Worm (Caenorhabditis elegans) whole organism, L2 larva: Measurements from ENCODE around the gene C23H4.6.

ENCODE experiments used
- F13H6.1 ChIP-seq: sonication (generic microtip); optimal IDR thresholded peaks from 2 replicates; lab custom pipeline; 2016; ENCODE audit warnings: missing genetic modification characterization, missing compliant biosample characterization
- R02D3.7 ChIP-seq: fragments of 150-350 bp; optimal IDR thresholded peaks from 2 replicates; lab custom pipeline; 2014; ENCODE audit warnings: missing biosample characterization, missing genetic modification characterization
- ZK546.5 ChIP-seq: sonication (generic microtip); optimal IDR thresholded peaks from 2 replicates; lab custom pipeline; 2017; ENCODE audit warnings: missing biosample characterization, missing genetic modification characterization
- alr-1 ChIP-seq: fragments of 150-350 bp; optimal IDR thresholded peaks from 2 replicates; lab custom pipeline; 2014; ENCODE audit warnings: missing biosample characterization, missing genetic modification characterization
- ama-1 ChIP-seq: fragments of 150-350 bp; optimal IDR thresholded peaks from 2 replicates; lab custom pipeline; 2018; ENCODE audit warnings: inconsistent platforms
- lin-39 ChIP-seq: fragments of 150-350 bp; optimal IDR thresholded peaks from 2 replicates; lab custom pipeline; 2014; ENCODE audit warnings: missing biosample characterization, missing genetic modification reagents, missing genetic modification characterization
- lsy-2 ChIP-seq, 2 experiments: fragments of 150-350 bp in 1 of 2; sonication (generic microtip) in 1 of 2; optimal IDR thresholded peaks; 2 replicates each; lab custom pipeline; 2014 to 2017; ENCODE audit warnings: missing biosample characterization in 2 of 2, missing genetic modification characterization in 2 of 2
- nhr-10 ChIP-seq: sonication (generic microtip); optimal IDR thresholded peaks from 2 replicates; lab custom pipeline; 2017; ENCODE audit warnings: missing biosample characterization, missing genetic modification characterization
- sma-9 ChIP-seq, 2 experiments: fragments of 150-350 bp in 1 of 2; sonication (generic microtip) in 1 of 2; optimal IDR thresholded peaks; 2 replicates each; lab custom pipeline; 2014 to 2016; ENCODE audit warnings: missing genetic modification characterization in 2 of 2, mild to moderate bottlenecking in 1 of 2, missing biosample characterization in 1 of 2, missing compliant biosample characterization in 1 of 2, missing genetic modification reagents in 1 of 2, moderate library complexity in 1 of 2
- zag-1 ChIP-seq: fragments of 150-350 bp; optimal IDR thresholded peaks from 2 replicates; lab custom pipeline; 2014; ENCODE audit warnings: missing biosample characterization, missing genetic modification characterization

DNA sequence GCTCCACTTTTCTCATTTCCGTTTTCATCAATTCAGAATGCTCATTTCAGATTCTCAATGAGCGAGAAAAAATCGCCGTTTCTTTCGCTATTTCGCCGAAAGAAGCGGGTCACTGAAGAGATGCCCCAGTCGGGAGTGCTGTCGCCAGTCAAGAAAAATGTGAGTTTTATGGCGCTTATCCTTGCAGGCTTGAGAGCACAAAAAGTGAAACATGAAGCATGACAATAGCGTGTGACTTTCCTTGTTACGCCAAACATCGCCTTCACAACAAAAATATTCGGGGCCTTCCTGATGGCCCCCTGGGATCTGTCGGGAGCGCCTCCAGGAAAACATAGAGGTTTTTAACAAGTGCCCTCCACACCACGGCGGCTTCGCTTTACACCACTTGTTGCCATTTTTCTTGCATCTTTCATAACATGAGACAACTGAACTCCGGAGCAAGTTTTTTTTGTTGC is 21.2 kb downstream of the C23H4.6 start, which contains the start of gene E01G6.2:
- TF ChIP-seq lsy-2 (tag; optimal IDR thresholded peaks at IDR 0.05; lab: Kevin White, UChicago) (no peak), sma-9 (GFP tag; optimal IDR thresholded peaks at IDR 0.05; lab: Kevin White, UChicago) (no peak), sma-9 (tag; optimal IDR thresholded peaks at IDR 0.05; lab: Kevin White, UChicago) (no peak), lin-39 (no peak), ama-1 (lab: Kevin White, UChicago) (no peak), zag-1 (tag; lab: Kevin White, UChicago) (no peak), F13H6.1 (tag; lab: Kevin White, UChicago) (no peak), alr-1 (tag; lab: Kevin White, UChicago) (no peak), ZK546.5 (no peak), nhr-10 (tag; lab: Kevin White, UChicago) (no peak), R02D3.7 (no peak)
